Worm (Caenorhabditis elegans) whole organism, L1 larva: ENCODE results near the gene tni-1.

Experiments
- C34B4.2 ChIP-seq: sonication (generic microtip); optimal IDR thresholded peaks from 2 replicates; lab custom pipeline; 2017; ENCODE audit warnings: mild to moderate bottlenecking, missing genetic modification characterization, missing compliant biosample characterization
- alr-1 ChIP-seq: fragments of 200-800 bp; sonication (Bioruptor generic); optimal IDR thresholded peaks from 2 replicates; lab custom pipeline; 2018; ENCODE audit warnings: borderline replicate concordance, mild to moderate bottlenecking, missing genetic modification characterization, missing compliant biosample characterization
- aly-2 ChIP-seq: fragments of 150-350 bp; optimal IDR thresholded peaks from 2 replicates; lab custom pipeline; 2014; ENCODE audit warnings: missing biosample characterization, missing genetic modification characterization
- blmp-1 ChIP-seq: fragments of 150-350 bp; optimal IDR thresholded peaks from 2 replicates; lab custom pipeline; 2014; ENCODE audit warnings: missing biosample characterization, missing genetic modification characterization
- ceh-63 ChIP-seq: fragments of 200-800 bp; sonication (Bioruptor generic); optimal IDR thresholded peaks from 2 replicates; lab custom pipeline; 2018; ENCODE audit warnings: mild to moderate bottlenecking, missing genetic modification characterization, missing compliant biosample characterization
- ceh-8 ChIP-seq: fragments of 200-800 bp; sonication (Bioruptor generic); optimal IDR thresholded peaks from 2 replicates; lab custom pipeline; 2018; ENCODE audit warnings: mild to moderate bottlenecking, missing genetic modification characterization, moderate library complexity, missing compliant biosample characterization
- ceh-88 ChIP-seq: fragments of 200-800 bp; sonication (Bioruptor generic); IDR thresholded peaks from 2 replicates; pipeline ENCODE4 v1.3.6; 2022; ENCODE audit warnings: missing genetic modification characterization, missing compliant biosample characterization
- ces-1 ChIP-seq: fragments of 150-350 bp; optimal IDR thresholded peaks from 2 replicates; lab custom pipeline; 2014; ENCODE audit warnings: missing biosample characterization, missing genetic modification reagents, missing genetic modification characterization
- dpl-1 ChIP-seq, 3 experiments: fragments of 150-350 bp in 2 of 3; sonication (generic microtip) in 1 of 3; optimal IDR thresholded peaks; 2 replicates each; lab custom pipeline; 2014 to 2017; ENCODE audit warnings: missing biosample characterization in 3 of 3, missing genetic modification characterization in 3 of 3, missing genetic modification reagents in 3 of 3
- efl-1 ChIP-seq, 4 experiments: fragments of 150-350 bp; optimal IDR thresholded peaks in 3 of 4; peaks in 1 of 4; 1 replicate in 1 of 4; 2 replicates in 3 of 4; lab custom pipeline; 2014; ENCODE audit warnings: missing biosample characterization in 2 of 4, missing genetic modification characterization in 2 of 4, missing genetic modification reagents in 2 of 4
- elt-2 ChIP-seq: sonication (generic microtip); optimal IDR thresholded peaks from 2 replicates; lab custom pipeline; 2016; ENCODE audit warnings: missing genetic modification characterization, mild to moderate bottlenecking, inconsistent platforms, missing compliant biosample characterization, missing genetic modification reagents
- elt-3 ChIP-seq, 6 experiments: fragments of 150-350 bp in 1 of 6; sonication (generic microtip); optimal IDR thresholded peaks; 2 replicates each; lab custom pipeline; 2017 to 2018; ENCODE audit warnings: missing biosample characterization in 6 of 6, missing genetic modification characterization in 6 of 6, inconsistent platforms in 1 of 6
- fkh-10 ChIP-seq: sonication (generic microtip); optimal IDR thresholded peaks from 2 replicates; lab custom pipeline; 2017; ENCODE audit warnings: missing biosample characterization, missing genetic modification reagents, missing genetic modification characterization
- fkh-4 ChIP-seq: sonication (generic microtip); optimal IDR thresholded peaks from 2 replicates; lab custom pipeline; 2016; ENCODE audit warnings: missing compliant biosample characterization, missing genetic modification characterization, borderline replicate concordance
- fos-1 ChIP-seq: fragments of 150-350 bp; optimal IDR thresholded peaks from 2 replicates; lab custom pipeline; 2014; ENCODE audit warnings: missing biosample characterization, missing genetic modification characterization
- grh-1 ChIP-seq: fragments of 200-800 bp; sonication (Bioruptor generic); IDR thresholded peaks from 2 replicates; pipeline ENCODE4 v1.3.6; 2022; ENCODE audit warnings: missing genetic modification reagents, missing genetic modification characterization, missing compliant biosample characterization
- hpl-2 ChIP-seq: fragments of 150-350 bp; optimal IDR thresholded peaks from 2 replicates; lab custom pipeline; 2014; ENCODE audit warnings: missing biosample characterization, missing genetic modification reagents, missing genetic modification characterization
- lin-13 ChIP-seq: fragments of 150-350 bp; optimal IDR thresholded peaks from 2 replicates; lab custom pipeline; 2014; ENCODE audit warnings: missing biosample characterization, missing genetic modification reagents, missing genetic modification characterization
- lin-14 ChIP-seq: fragments of 200-800 bp; sonication (Bioruptor generic); optimal IDR thresholded peaks from 2 replicates; lab custom pipeline; 2018; ENCODE audit warnings: mild to moderate bottlenecking, missing genetic modification characterization, moderate library complexity, missing compliant biosample characterization
- lin-15B ChIP-seq: fragments of 150-350 bp; sonication (generic microtip); optimal IDR thresholded peaks from 3 replicates; lab custom pipeline; 2014; ENCODE audit warnings: missing biosample characterization, missing genetic modification characterization
- mdl-1 ChIP-seq, 2 experiments: fragments of 150-350 bp; optimal IDR thresholded peaks; 2 replicates each; lab custom pipeline; 2014 to 2017; ENCODE audit warnings: missing biosample characterization in 2 of 2, missing genetic modification characterization in 2 of 2, inconsistent platforms in 1 of 2
- mep-1 ChIP-seq: fragments of 150-350 bp; optimal IDR thresholded peaks from 2 replicates; lab custom pipeline; 2014; ENCODE audit warnings: missing biosample characterization, missing genetic modification characterization
- nhr-12 ChIP-seq: sonication (generic microtip); optimal IDR thresholded peaks from 2 replicates; lab custom pipeline; 2017; ENCODE audit warnings: missing biosample characterization, missing genetic modification characterization
- nhr-20 ChIP-seq: sonication (generic microtip); optimal IDR thresholded peaks from 2 replicates; lab custom pipeline; 2016; ENCODE audit warnings: mild to moderate bottlenecking, missing genetic modification characterization, missing compliant biosample characterization
- nhr-71 ChIP-seq: sonication (generic microtip); optimal IDR thresholded peaks from 2 replicates; lab custom pipeline; 2016; ENCODE audit warnings: mild to moderate bottlenecking, missing genetic modification characterization, moderate library complexity, missing compliant biosample characterization
- pqm-1 ChIP-seq: sonication (generic microtip); optimal IDR thresholded peaks from 3 replicates; lab custom pipeline; 2017; ENCODE audit warnings: missing biosample characterization, missing genetic modification characterization
- rnt-1 ChIP-seq: sonication (generic microtip); optimal IDR thresholded peaks from 2 replicates; lab custom pipeline; 2016; ENCODE audit warnings: mild to moderate bottlenecking, missing genetic modification characterization, moderate library complexity, missing compliant biosample characterization
- skn-1 ChIP-seq: fragments of 150-350 bp; optimal IDR thresholded peaks from 2 replicates; lab custom pipeline; 2014; ENCODE audit warnings: missing biosample characterization, missing genetic modification characterization
- snpc-4 ChIP-seq: fragments of 150-350 bp; optimal IDR thresholded peaks from 2 replicates; lab custom pipeline; 2014; ENCODE audit warnings: missing biosample characterization, missing genetic modification characterization
- tbx-2 ChIP-seq: sonication (generic microtip); optimal IDR thresholded peaks from 2 replicates; lab custom pipeline; 2016; ENCODE audit warnings: missing genetic modification characterization, missing compliant biosample characterization
- unc-130 ChIP-seq: fragments of 150-350 bp; optimal IDR thresholded peaks from 2 replicates; lab custom pipeline; 2017; ENCODE audit warnings: missing biosample characterization, missing genetic modification characterization, inconsistent platforms
- unc-62 ChIP-seq: fragments of 150-350 bp; optimal IDR thresholded peaks from 2 replicates; lab custom pipeline; 2014; ENCODE audit warnings: missing biosample characterization, missing genetic modification reagents, missing genetic modification characterization
- unc-86 ChIP-seq: sonication (generic microtip); optimal IDR thresholded peaks from 2 replicates; lab custom pipeline; 2016; ENCODE audit warnings: missing genetic modification characterization, missing compliant biosample characterization
- xbp-1 ChIP-seq: sonication (generic microtip); optimal IDR thresholded peaks from 2 replicates; lab custom pipeline; 2016; ENCODE audit warnings: missing genetic modification characterization, missing compliant biosample characterization
- zag-1 ChIP-seq: fragments of 150-350 bp; optimal IDR thresholded peaks from 2 replicates; lab custom pipeline; 2014; ENCODE audit warnings: missing biosample characterization, missing genetic modification characterization
- zip-4 ChIP-seq: fragments of 200-800 bp; sonication (Bioruptor generic); optimal IDR thresholded peaks from 2 replicates; lab custom pipeline; 2018; ENCODE audit warnings: mild to moderate bottlenecking, missing genetic modification characterization, moderate library complexity, missing compliant biosample characterization
- ztf-11 ChIP-seq, 2 experiments: sonication (generic microtip); optimal IDR thresholded peaks; 2 replicates each; lab custom pipeline; 2016 to 2017; ENCODE audit warnings: missing genetic modification characterization in 2 of 2, missing biosample characterization in 1 of 2, missing compliant biosample characterization in 1 of 2

tni-1 gene

DNA sequence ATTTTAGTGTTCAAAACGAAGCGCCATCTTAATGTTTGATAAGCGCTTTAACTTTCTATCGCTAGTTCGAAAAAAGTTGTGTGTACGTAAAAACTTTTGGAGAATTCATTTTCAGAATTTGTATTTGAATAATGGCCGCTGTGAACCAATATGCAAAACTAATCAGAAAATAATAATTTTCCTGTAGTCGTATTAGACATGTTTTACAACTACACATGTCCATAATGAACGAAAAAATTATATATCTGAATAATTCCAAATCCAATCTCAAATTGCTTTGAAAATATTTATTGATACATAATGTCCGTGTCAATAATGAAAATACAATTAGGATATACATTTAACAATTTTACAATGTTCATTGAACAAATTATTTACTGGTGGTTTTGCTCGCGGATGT is 29.5 kb upstream of the tni-1 start:
- TF ChIP-seq nhr-12 (tag; lab: Kevin White, UChicago): no peak
- TF ChIP-seq aly-2 (tag; lab: Kevin White, UChicago): no peak

DNA sequence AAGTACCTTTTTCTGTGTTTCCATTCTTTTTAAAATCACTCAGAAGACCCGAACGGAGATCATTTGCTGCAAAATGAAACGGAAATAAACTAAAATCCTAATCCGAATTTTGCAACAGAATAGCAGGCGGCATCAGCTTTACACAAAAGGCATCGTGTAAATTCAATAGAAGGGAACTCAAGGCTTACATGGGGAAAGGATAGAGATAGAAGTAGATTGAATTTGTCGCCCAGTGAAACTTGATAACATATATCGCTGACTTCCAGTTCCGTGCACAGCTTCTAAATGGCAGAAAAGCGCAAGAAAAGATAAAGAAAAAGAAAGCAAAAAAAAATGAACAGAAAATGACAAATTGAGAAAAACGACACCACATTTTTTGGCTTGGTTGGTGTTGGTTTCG is 28.6 kb upstream of the tni-1 start, which contains the start of gene slo-2:
slo-2 (minus strand) TSS at position 24 of the 400 bp plus-strand sequence.
- no peak for TF ChIP-seq nhr-12 (tag; lab: Kevin White, UChicago)
- TF ChIP-seq fkh-10 (GFP tag; lab: Kevin White, UChicago): peak; percentile 39
- no peak for TF ChIP-seq unc-86 (tag; lab: Kevin White, UChicago)
- TF ChIP-seq fkh-4 (tag; lab: Kevin White, UChicago): no peak
- TF ChIP-seq C34B4.2 (tag; lab: Kevin White, UChicago): no peak
- no peak for TF ChIP-seq snpc-4 (tag; lab: Kevin White, UChicago)
- TF ChIP-seq efl-1 (optimal IDR thresholded peaks at IDR 0.05; lab: Kevin White, UChicago): no peak
- peak in 1 of 2 experiments; percentile 25 for TF ChIP-seq efl-1 (GFP tag; optimal IDR thresholded peaks at IDR 0.05 in 1 of 2; lab: Kevin White, UChicago)
- TF ChIP-seq unc-130 (tag; lab: Kevin White, UChicago): no peak
- TF ChIP-seq blmp-1 (tag; lab: Kevin White, UChicago): no peak
- no peak for TF ChIP-seq dpl-1 (GFP tag; optimal IDR thresholded peaks at IDR 0.05; lab: Kevin White, UChicago)
- peak; percentile 55 for TF ChIP-seq lin-14 (GFP tag; lab: Kevin White, UChicago)
- no peak for TF ChIP-seq zip-4 (GFP tag; lab: Kevin White, UChicago)
- TF ChIP-seq skn-1: no peak

DNA sequence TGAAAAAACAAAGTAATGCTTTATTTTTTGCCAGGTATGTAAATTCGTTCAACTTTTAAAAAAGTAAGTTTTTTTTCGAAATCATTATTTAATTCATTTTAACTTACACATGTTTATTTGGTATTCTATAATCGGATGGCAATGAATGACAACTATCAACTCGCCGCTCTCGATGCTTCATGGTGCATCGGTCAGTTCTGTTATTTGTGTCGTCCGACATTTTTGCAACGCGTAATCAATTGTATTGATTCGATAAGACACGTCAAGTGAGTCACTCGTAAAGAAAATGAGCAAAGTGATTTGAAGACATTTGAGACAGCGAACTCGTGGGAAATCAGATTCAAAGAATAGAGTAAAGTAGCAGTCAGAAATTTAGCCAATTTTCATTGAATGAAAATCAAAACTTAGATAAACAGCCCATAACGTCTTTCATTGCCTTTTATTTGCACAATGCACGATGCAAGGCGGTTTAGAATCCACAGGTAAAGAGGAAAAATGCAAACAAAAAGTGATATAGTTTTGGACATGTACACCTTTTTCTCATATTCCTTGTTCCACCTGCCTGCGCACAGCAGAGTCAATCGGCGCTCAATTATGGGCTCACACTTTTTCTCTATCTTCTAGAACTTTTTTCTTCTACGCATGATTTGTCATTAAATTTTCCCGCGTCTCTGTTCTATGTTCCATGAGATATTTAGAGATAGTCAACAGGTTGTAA is 23.4 kb upstream of the tni-1 start:
- TF ChIP-seq dpl-1 (GFP tag; optimal IDR thresholded peaks at IDR 0.05; lab: Kevin White, UChicago): no peak
- TF ChIP-seq mdl-1 (tag; optimal IDR thresholded peaks at IDR 0.05; lab: Kevin White, UChicago): no peak
- no peak for TF ChIP-seq rnt-1 (tag; lab: Kevin White, UChicago)
- peak; percentile 46 for TF ChIP-seq elt-2 (tag; lab: Kevin White, UChicago)

DNA sequence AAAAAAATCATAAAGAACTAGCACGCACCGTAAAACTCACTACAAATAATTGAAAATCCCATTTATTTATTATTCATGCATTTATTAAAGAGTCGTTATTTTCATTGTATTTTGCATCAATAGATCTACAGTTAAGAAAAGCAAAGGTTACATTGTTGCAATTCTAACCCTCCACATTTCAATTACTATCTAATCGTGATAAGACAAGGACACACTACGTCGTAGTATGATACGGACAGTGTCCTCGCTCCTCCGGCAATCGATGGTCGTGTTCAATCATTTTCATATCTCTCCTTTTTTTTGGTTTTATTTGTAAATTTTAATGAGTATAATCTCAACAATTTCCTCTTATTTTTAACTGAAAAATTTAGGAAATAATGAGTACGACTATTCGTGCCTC is 15.7 kb upstream of the tni-1 start, which contains the start of gene prx-12:
prx-12 (plus strand) TSS at position 371 of the 400 bp plus-strand sequence.
- TF ChIP-seq dpl-1 (GFP tag; optimal IDR thresholded peaks at IDR 0.05; lab: Kevin White, UChicago): no peak
- peak; percentile 6 for TF ChIP-seq lin-14 (GFP tag; lab: Kevin White, UChicago)
- peak; percentile 25 for TF ChIP-seq blmp-1 (tag; lab: Kevin White, UChicago)
- TF ChIP-seq elt-3 (tag; optimal IDR thresholded peaks at IDR 0.05; lab: Kevin White, UChicago): peak in 3 of 6 experiments; percentile 39 to 83 (median 43)
- peak; percentile 35 for TF ChIP-seq elt-2 (tag; lab: Kevin White, UChicago)
- peak; percentile 45 for TF ChIP-seq nhr-20 (tag; lab: Kevin White, UChicago)
- no peak for TF ChIP-seq mep-1 (tag; lab: Kevin White, UChicago)

DNA sequence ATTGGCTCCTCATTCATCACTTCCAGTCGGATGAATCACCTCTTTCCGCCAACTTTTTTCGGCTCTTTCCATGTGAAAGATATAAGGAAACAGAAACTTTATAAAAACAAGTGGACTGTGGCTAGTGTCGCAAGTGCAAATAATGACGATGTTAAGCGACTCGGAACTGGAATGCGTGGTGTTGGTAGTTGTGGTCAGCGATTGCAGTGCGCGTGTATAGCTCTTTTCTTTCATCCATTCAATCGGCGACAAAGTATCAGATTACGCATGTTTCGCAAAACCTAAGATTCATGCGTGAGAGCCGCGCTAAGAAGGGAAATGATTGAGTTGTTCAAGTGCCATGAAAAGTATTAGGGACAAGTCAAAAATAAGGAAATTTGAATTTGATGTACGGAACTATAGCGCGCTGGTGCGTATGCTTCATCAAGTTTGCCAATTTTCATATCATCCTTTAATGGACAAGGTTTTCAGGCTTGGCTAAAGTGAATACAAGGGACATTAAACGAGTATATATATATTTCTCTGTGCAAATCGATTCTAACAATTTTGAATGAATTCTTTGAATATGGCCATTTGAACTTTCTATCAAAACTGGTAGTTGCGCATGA is 10.6 kb upstream of the tni-1 start:
- peak; percentile 24 for TF ChIP-seq lin-14 (GFP tag; lab: Kevin White, UChicago)
- TF ChIP-seq snpc-4 (tag; lab: Kevin White, UChicago): no peak

DNA sequence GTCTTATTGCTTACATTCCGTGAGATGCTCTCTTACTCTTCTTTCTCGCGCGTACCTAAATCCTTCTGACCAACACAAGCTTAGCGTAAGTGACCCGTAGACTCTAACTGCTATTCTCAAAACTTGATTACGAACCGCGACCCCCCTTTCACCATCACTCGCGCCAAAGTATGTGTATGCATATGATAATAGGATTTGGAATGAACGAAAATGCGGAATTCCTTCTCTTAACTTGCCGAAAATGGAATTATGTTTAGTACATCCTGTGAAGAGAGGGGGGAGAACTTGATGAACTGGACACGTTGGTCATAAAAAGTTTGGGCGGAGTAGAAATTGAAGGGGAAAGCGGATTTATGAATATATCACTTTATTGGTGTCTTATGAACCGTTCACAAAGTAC is 9.6 kb upstream of the tni-1 start:
- peak; percentile 35 for TF ChIP-seq blmp-1 (tag; lab: Kevin White, UChicago)
- TF ChIP-seq lin-14 (GFP tag; lab: Kevin White, UChicago): peak; percentile 73
- no peak for TF ChIP-seq pqm-1 (tag; lab: Kevin White, UChicago)
- no peak for TF ChIP-seq mep-1 (tag; lab: Kevin White, UChicago)
- no peak for TF ChIP-seq ceh-8 (GFP tag; lab: Kevin White, UChicago)
- TF ChIP-seq alr-1: no peak
- no peak for TF ChIP-seq ceh-88 (GFP tag; lab: Robert Waterston, UW)
- no peak for TF ChIP-seq rnt-1 (tag; lab: Kevin White, UChicago)
- no peak for TF ChIP-seq lin-15B (tag; lab: Kevin White, UChicago)
- no peak for TF ChIP-seq unc-62
- no peak for TF ChIP-seq tbx-2
- TF ChIP-seq lin-13: no peak
- TF ChIP-seq grh-1 (GFP tag; lab: Robert Waterston, UW): no peak
- TF ChIP-seq xbp-1 (tag; lab: Kevin White, UChicago): no peak
- TF ChIP-seq fkh-4 (tag; lab: Kevin White, UChicago): no peak
- TF ChIP-seq ztf-11 (tag; optimal IDR thresholded peaks at IDR 0.05; lab: Kevin White, UChicago): no peak
- TF ChIP-seq fos-1 (tag; lab: Kevin White, UChicago): no peak
- TF ChIP-seq ces-1: peak; percentile 39
- TF ChIP-seq zag-1: no peak
- no peak for TF ChIP-seq nhr-71 (tag; lab: Kevin White, UChicago)
- TF ChIP-seq ceh-63 (GFP tag; lab: Kevin White, UChicago): no peak
- TF ChIP-seq hpl-2 (GFP tag; lab: Kevin White, UChicago): no peak
